In the genomic region with DNA sequence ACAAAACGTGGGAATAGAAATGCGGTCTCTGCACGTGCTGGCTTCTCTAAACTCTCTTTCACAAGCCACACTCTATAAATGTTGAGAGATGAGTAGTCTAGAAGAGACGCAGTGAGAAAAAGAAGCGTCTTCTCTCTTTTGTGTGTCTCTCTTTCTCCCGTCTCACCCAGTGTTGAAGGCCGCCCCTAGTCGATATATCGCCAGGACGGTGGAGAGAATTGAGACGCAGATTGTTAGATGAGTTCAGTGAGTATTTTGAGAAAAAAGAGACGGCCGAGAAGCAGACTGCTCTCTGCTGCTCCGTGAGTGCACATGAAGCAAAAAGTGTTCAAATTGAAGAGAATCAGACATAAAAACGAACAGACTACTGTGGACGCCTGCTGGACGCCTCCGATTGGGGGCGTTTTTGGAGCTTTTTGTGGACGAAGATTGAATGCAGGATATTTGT, we compare ENCODE assay signal across 4 worm cellular contexts.
TF ChIP-seq lines count a peak whose summit lies in the region.

No protein-coding gene starts in this region.

TF ChIP-seq in whole organism, L2 larva, 48 proteins besides CTCF, POLR2A, EP300 and RAD21 (continues in another document):
- TF ChIP-seq ZK546.5 (tag; optimal IDR thresholded peaks at IDR 0.05; lab: Kevin White, UChicago), result peak; percentile 42
- no peak for TF ChIP-seq peb-1 (tag; optimal IDR thresholded peaks at IDR 0.05; lab: Kevin White, UChicago)
- peak; percentile 20 for TF ChIP-seq blmp-1 (tag; optimal IDR thresholded peaks at IDR 0.05; lab: Kevin White, UChicago; ENCODE audit: insufficient read depth)
- peak; percentile 83 for TF ChIP-seq lin-13 (GFP tag; optimal IDR thresholded peaks at IDR 0.05; lab: Kevin White, UChicago)
- TF ChIP-seq snpc-4 (tag; optimal IDR thresholded peaks at IDR 0.05; lab: Kevin White, UChicago), result peak; percentile 54
- TF ChIP-seq R02D3.7 (tag; optimal IDR thresholded peaks at IDR 0.05; lab: Kevin White, UChicago), result peak; percentile 18
- peak; percentile 59 for TF ChIP-seq nhr-77 (tag; optimal IDR thresholded peaks at IDR 0.05; lab: Kevin White, UChicago)
- peak; percentile 97 for TF ChIP-seq C34F6.9 (tag; optimal IDR thresholded peaks at IDR 0.05; lab: Kevin White, UChicago)
- no peak for TF ChIP-seq elt-1 (tag; optimal IDR thresholded peaks at IDR 0.05; lab: Kevin White, UChicago)
- TF ChIP-seq mab-5 (tag; optimal IDR thresholded peaks at IDR 0.05; lab: Kevin White, UChicago), result peak; percentile 85
- peak; percentile 22 for TF ChIP-seq Y55F3AM.14 (GFP tag; optimal IDR thresholded peaks at IDR 0.05; lab: Kevin White, UChicago)
- TF ChIP-seq ztf-4 (tag; optimal IDR thresholded peaks at IDR 0.05; lab: Kevin White, UChicago), result peak; percentile 86
- TF ChIP-seq sma-9 (GFP tag; optimal IDR thresholded peaks at IDR 0.05; lab: Kevin White, UChicago), result peak; percentile 94
- no peak for TF ChIP-seq sma-9 (tag; optimal IDR thresholded peaks at IDR 0.05; lab: Kevin White, UChicago)
- TF ChIP-seq ceh-82 (tag; optimal IDR thresholded peaks at IDR 0.05; lab: Kevin White, UChicago), result peak; percentile 45
- peak; percentile 89 for TF ChIP-seq nhr-6 (tag; optimal IDR thresholded peaks at IDR 0.05; lab: Kevin White, UChicago)
- TF ChIP-seq sem-4 (tag; optimal IDR thresholded peaks at IDR 0.05; lab: Kevin White, UChicago), result peak; percentile 85
- TF ChIP-seq ztf-11 (tag; optimal IDR thresholded peaks at IDR 0.05; lab: Kevin White, UChicago), result no peak
- TF ChIP-seq lsy-2 (tag; optimal IDR thresholded peaks at IDR 0.05; lab: Kevin White, UChicago), result peak; percentile 81 to 94
- TF ChIP-seq nhr-10 (tag; optimal IDR thresholded peaks at IDR 0.05; lab: Kevin White, UChicago), result no peak
- peak; percentile 85 for TF ChIP-seq nhr-21 (tag; optimal IDR thresholded peaks at IDR 0.05; lab: Kevin White, UChicago)

TF ChIP-seq in whole organism, L4 larva, 104 proteins besides CTCF, POLR2A, EP300 and RAD21 (continues in another document):
- TF ChIP-seq nhr-28 (tag; optimal IDR thresholded peaks at IDR 0.05; lab: Kevin White, UChicago) (peak; percentile 81), ceh-28 (tag; optimal IDR thresholded peaks at IDR 0.05; lab: Kevin White, UChicago) (peak; percentile 74), spr-3 (GFP tag; optimal IDR thresholded peaks at IDR 0.05; lab: Kevin White, UChicago) (peak; percentile 22), nhr-10 (tag; optimal IDR thresholded peaks at IDR 0.05; lab: Kevin White, UChicago) (peak; percentile 33), hlh-11 (tag; optimal IDR thresholded peaks at IDR 0.05; lab: Kevin White, UChicago) (peak; percentile 98), lin-1 (GFP tag; IDR thresholded peaks at IDR 0.05; lab: Robert Waterston, UW) (peak; percentile 80), nhr-6 (tag; optimal IDR thresholded peaks at IDR 0.05; lab: Kevin White, UChicago) (peak; percentile 92), tra-1 (GFP tag; IDR thresholded peaks at IDR 0.05; lab: Robert Waterston, UW) (peak; percentile 84), ama-1 (optimal IDR thresholded peaks at IDR 0.05; lab: Kevin White, UChicago) (no peak), F37D6.2 (tag; optimal IDR thresholded peaks at IDR 0.05; lab: Kevin White, UChicago) (peak; percentile 71), pha-4 (GFP tag; IDR thresholded peaks at IDR 0.05; lab: Robert Waterston, UW) (peak; percentile 67), pha-4 (tag; optimal IDR thresholded peaks at IDR 0.05; lab: Kevin White, UChicago) (peak; percentile 85), mep-1 (tag; optimal IDR thresholded peaks at IDR 0.05; lab: Kevin White, UChicago) (peak; percentile 91), hif-1 (tag; optimal IDR thresholded peaks at IDR 0.05; lab: Kevin White, UChicago) (peak in 1 of 2 experiments; percentile 77), ZK337.2 (GFP tag; IDR thresholded peaks at IDR 0.05; lab: Robert Waterston, UW) (no peak), F10B5.3 (tag; optimal IDR thresholded peaks at IDR 0.05; lab: Kevin White, UChicago) (peak; percentile 43), vab-7 (GFP tag; IDR thresholded peaks at IDR 0.05; lab: Robert Waterston, UW) (0 out of 2 replicates have a peak, but pooled peaks have one; percentile 41), aha-1 (tag; lab: Kevin White, UChicago) (peak; percentile 98), ZK546.5 (tag; optimal IDR thresholded peaks at IDR 0.05; lab: Kevin White, UChicago) (no peak), jun-1 (tag; optimal IDR thresholded peaks at IDR 0.05; lab: Kevin White, UChicago) (peak; percentile 76), egl-43 (GFP tag; IDR thresholded peaks at IDR 0.05; lab: Robert Waterston, UW) (peak; percentile 80), pqm-1 (tag; optimal IDR thresholded peaks at IDR 0.05; lab: Kevin White, UChicago) (peak; percentile 27)

TF ChIP-seq in whole organism, late embryonic, 69 proteins besides CTCF, POLR2A, EP300 and RAD21 (continues in another document):
- TF ChIP-seq ceh-34 (tag; optimal IDR thresholded peaks at IDR 0.05; lab: Kevin White, UChicago), result peak; percentile 86
- peak; percentile 78 for TF ChIP-seq ceh-18 (tag; optimal IDR thresholded peaks at IDR 0.05; lab: Kevin White, UChicago)
- TF ChIP-seq pax-1 (tag; optimal IDR thresholded peaks at IDR 0.05; lab: Kevin White, UChicago), result peak; percentile 25
- TF ChIP-seq pros-1 (tag; optimal IDR thresholded peaks at IDR 0.05; lab: Kevin White, UChicago), result peak; percentile 67
- no peak for TF ChIP-seq pha-4 (tag; optimal IDR thresholded peaks at IDR 0.05; lab: Kevin White, UChicago)
- no peak for TF ChIP-seq nhr-232 (tag; optimal IDR thresholded peaks at IDR 0.05; lab: Kevin White, UChicago)
- peak; percentile 92 for TF ChIP-seq ceh-31 (tag; optimal IDR thresholded peaks at IDR 0.05; lab: Kevin White, UChicago)
- TF ChIP-seq npax-4 (tag; optimal IDR thresholded peaks at IDR 0.05; lab: Kevin White, UChicago), result no peak
- no peak for TF ChIP-seq ahr-1 (tag; optimal IDR thresholded peaks at IDR 0.05; lab: Kevin White, UChicago)
- TF ChIP-seq C08G9.2 (tag; optimal IDR thresholded peaks at IDR 0.05; lab: Kevin White, UChicago), result peak; percentile 53
- no peak for TF ChIP-seq eyg-1 (tag; optimal IDR thresholded peaks at IDR 0.05; lab: Kevin White, UChicago)
- TF ChIP-seq sdc-2 (tag; optimal IDR thresholded peaks at IDR 0.05; lab: Kevin White, UChicago), result peak; percentile 46
- TF ChIP-seq ceh-2 (tag; optimal IDR thresholded peaks at IDR 0.05; lab: Kevin White, UChicago), result peak; percentile 78
- TF ChIP-seq ama-1 (optimal IDR thresholded peaks at IDR 0.05; lab: Kevin White, UChicago), result no peak
- TF ChIP-seq hlh-30 (tag; optimal IDR thresholded peaks at IDR 0.05; lab: Kevin White, UChicago; ENCODE audit: insufficient read depth), result peak; percentile 90
- TF ChIP-seq pat-9 (tag; optimal IDR thresholded peaks at IDR 0.05; lab: Kevin White, UChicago), result no peak
- TF ChIP-seq zip-5 (tag; optimal IDR thresholded peaks at IDR 0.05; lab: Kevin White, UChicago), result no peak
- TF ChIP-seq ets-4 (tag; optimal IDR thresholded peaks at IDR 0.05; lab: Kevin White, UChicago), result peak; percentile 71
- peak; percentile 59 for TF ChIP-seq K09A11.1 (tag; optimal IDR thresholded peaks at IDR 0.05; lab: Kevin White, UChicago; ENCODE audit: insufficient read depth)
- no peak for TF ChIP-seq tbx-7 (tag; optimal IDR thresholded peaks at IDR 0.05; lab: Kevin White, UChicago)
- TF ChIP-seq ceh-19 (GFP tag; optimal IDR thresholded peaks at IDR 0.05; lab: Kevin White, UChicago), result peak; percentile 26
- TF ChIP-seq odd-2 (tag; optimal IDR thresholded peaks at IDR 0.05; lab: Kevin White, UChicago), result no peak
- peak; percentile 38 for TF ChIP-seq hlh-8 (tag; optimal IDR thresholded peaks at IDR 0.05; lab: Kevin White, UChicago)
- peak; percentile 98 for TF ChIP-seq nfya-1 (tag; optimal IDR thresholded peaks at IDR 0.05; lab: Kevin White, UChicago)
- TF ChIP-seq tbx-2 (tag; optimal IDR thresholded peaks at IDR 0.05; lab: Kevin White, UChicago), result peak; percentile 84

TF ChIP-seq in whole organism, mixed stage, embryonic, 35 proteins besides CTCF, POLR2A, EP300 and RAD21 (continues in another document):
- TF ChIP-seq cnd-1 (tag; optimal IDR thresholded peaks at IDR 0.05; lab: Kevin White, UChicago) (peak; percentile 36), M03D4.4 (tag; optimal IDR thresholded peaks at IDR 0.05; lab: Kevin White, UChicago) (no peak), hlh-1 (tag; optimal IDR thresholded peaks at IDR 0.05; lab: Kevin White, UChicago) (peak; percentile 91), nhr-28 (tag; optimal IDR thresholded peaks at IDR 0.05; lab: Kevin White, UChicago) (no peak), snpc-4 (tag; optimal IDR thresholded peaks at IDR 0.05; lab: Kevin White, UChicago) (no peak), mls-2 (tag; optimal IDR thresholded peaks at IDR 0.05; lab: Kevin White, UChicago) (peak; percentile 70), ces-1 (GFP tag; optimal IDR thresholded peaks at IDR 0.05; lab: Kevin White, UChicago) (peak; percentile 92), ztf-11 (tag; optimal IDR thresholded peaks at IDR 0.05; lab: Kevin White, UChicago) (peak; percentile 70), tbx-8 (GFP tag; optimal IDR thresholded peaks at IDR 0.05; lab: Kevin White, UChicago) (no peak), drap-1 (GFP tag; optimal IDR thresholded peaks at IDR 0.05; lab: Kevin White, UChicago) (peak; percentile 72), ceh-43 (GFP tag; optimal IDR thresholded peaks at IDR 0.05; lab: Kevin White, UChicago) (no peak), unc-62 (GFP tag; optimal IDR thresholded peaks at IDR 0.05; lab: Kevin White, UChicago) (peak; percentile 88), lin-32 (GFP tag; optimal IDR thresholded peaks at IDR 0.05; lab: Kevin White, UChicago) (no peak), sptf-1 (tag; optimal IDR thresholded peaks at IDR 0.05; lab: Kevin White, UChicago) (peak; percentile 39), sem-2 (GFP tag; optimal IDR thresholded peaks at IDR 0.05; lab: Kevin White, UChicago) (no peak), unc-39 (tag; optimal IDR thresholded peaks at IDR 0.05; lab: Kevin White, UChicago) (no peak), nhr-2 (tag; optimal IDR thresholded peaks at IDR 0.05; lab: Kevin White, UChicago) (peak; percentile 49), pha-4 (tag; optimal IDR thresholded peaks at IDR 0.05; lab: Kevin White, UChicago) (peak; percentile 80), mep-1 (tag; optimal IDR thresholded peaks at IDR 0.05; lab: Kevin White, UChicago) (peak; percentile 32), ham-2 (GFP tag; optimal IDR thresholded peaks at IDR 0.05; lab: Kevin White, UChicago) (peak; percentile 52), flh-1 (GFP tag; optimal IDR thresholded peaks at IDR 0.05; lab: Kevin White, UChicago) (no peak), nhr-237 (tag; optimal IDR thresholded peaks at IDR 0.05; lab: Kevin White, UChicago) (peak; percentile 82), unc-120 (tag; optimal IDR thresholded peaks at IDR 0.05; lab: Kevin White, UChicago; ENCODE audit: poor library complexity, severe bottlenecking) (peak; percentile 72), elt-3 (tag; optimal IDR thresholded peaks at IDR 0.05; lab: Kevin White, UChicago) (peak; percentile 41), elt-1 (tag; optimal IDR thresholded peaks at IDR 0.05; lab: Kevin White, UChicago; ENCODE audit: borderline replicate concordance, insufficient read depth) (no peak), ceh-83 (GFP tag; optimal IDR thresholded peaks at IDR 0.05; lab: Kevin White, UChicago) (no peak), nhr-12 (tag; optimal IDR thresholded peaks at IDR 0.05; lab: Kevin White, UChicago) (no peak), mab-5 (tag; optimal IDR thresholded peaks at IDR 0.05; lab: Kevin White, UChicago) (peak; percentile 78)
